Worm (Caenorhabditis elegans) whole organism, L3 larva: Measurements from ENCODE around the gene clh-1.

Source experiments
- hmg-11 ChIP-seq: sonication (generic microtip); optimal IDR thresholded peaks from 2 replicates; lab custom pipeline; 2016; ENCODE audit warnings: missing genetic modification characterization, missing compliant biosample characterization
- lin-15B ChIP-seq: fragments of 150-350 bp; optimal IDR thresholded peaks from 2 replicates; lab custom pipeline; 2014; ENCODE audit warnings: missing biosample characterization, missing genetic modification characterization
- lin-39 ChIP-seq: fragments of 150-350 bp; optimal IDR thresholded peaks from 2 replicates; lab custom pipeline; 2018; ENCODE audit warnings: missing biosample characterization, missing genetic modification reagents, missing genetic modification characterization
- nhr-28 ChIP-seq: fragments of 150-350 bp; optimal IDR thresholded peaks from 2 replicates; lab custom pipeline; 2014; ENCODE audit warnings: missing biosample characterization, missing genetic modification characterization
- nhr-43 ChIP-seq: sonication (generic microtip); optimal IDR thresholded peaks from 2 replicates; lab custom pipeline; 2016; ENCODE audit warnings: mild to moderate bottlenecking, missing genetic modification characterization, missing compliant biosample characterization; ENCODE audit not compliant: poor library complexity, severe bottlenecking
- nhr-77 ChIP-seq: fragments of 150-350 bp; optimal IDR thresholded peaks from 2 replicates; lab custom pipeline; 2014; ENCODE audit warnings: missing biosample characterization, missing genetic modification characterization
- pha-4 ChIP-seq: fragments of 150-350 bp; optimal IDR thresholded peaks from 2 replicates; lab custom pipeline; 2014; ENCODE audit warnings: missing biosample characterization, missing genetic modification reagents, missing genetic modification characterization
- snpc-4 ChIP-seq: fragments of 150-350 bp; optimal IDR thresholded peaks from 2 replicates; lab custom pipeline; 2014; ENCODE audit warnings: missing biosample characterization, missing genetic modification characterization
- unc-62 ChIP-seq: fragments of 150-350 bp; sonication (generic microtip); optimal IDR thresholded peaks from 4 replicates; lab custom pipeline; 2014; ENCODE audit warnings: missing biosample characterization, missing genetic modification reagents, missing genetic modification characterization
- ztf-11 ChIP-seq: fragments of 150-350 bp; optimal IDR thresholded peaks from 2 replicates; lab custom pipeline; 2014; ENCODE audit warnings: missing biosample characterization, missing genetic modification characterization
- ztf-4 ChIP-seq: fragments of 150-350 bp; optimal IDR thresholded peaks from 2 replicates; lab custom pipeline; 2014; ENCODE audit warnings: missing biosample characterization, missing genetic modification characterization

DNA sequence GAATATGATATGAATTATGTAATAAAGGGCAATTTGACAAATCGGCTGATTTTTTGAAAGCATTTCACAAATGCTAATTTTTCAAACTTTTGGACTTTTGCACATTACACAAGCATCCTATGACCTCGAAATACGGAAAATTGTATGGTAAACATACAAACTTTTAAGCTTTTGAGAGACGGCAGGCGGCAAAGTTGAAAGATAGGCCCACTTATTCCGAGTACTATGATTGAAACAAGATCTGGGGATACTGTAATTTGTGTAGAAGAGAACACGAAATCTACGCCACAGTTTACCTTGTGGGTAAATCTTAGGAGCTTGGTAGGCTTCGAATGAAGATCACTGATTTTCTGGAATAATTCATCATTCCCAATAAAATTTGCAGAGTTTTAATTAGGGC, 27.4 kb upstream of the clh-1 start, which contains the start of gene ZK930.6:
- TF ChIP-seq lin-15B = no peak
- TF ChIP-seq nhr-77 (tag; lab: Kevin White, UChicago) = no peak
- TF ChIP-seq snpc-4 (tag; lab: Kevin White, UChicago) = no peak
- TF ChIP-seq nhr-28 (tag; lab: Kevin White, UChicago) = no peak
- TF ChIP-seq hmg-11 (tag; lab: Kevin White, UChicago) = no peak
- TF ChIP-seq lin-39 (tag; lab: Kevin White, UChicago) = no peak
- no peak for TF ChIP-seq ztf-4 (tag; lab: Kevin White, UChicago)
- TF ChIP-seq unc-62 (GFP tag; lab: Kevin White, UChicago) = no peak
- TF ChIP-seq nhr-43 (tag; lab: Kevin White, UChicago) = no peak
- TF ChIP-seq pha-4 = no peak
- TF ChIP-seq ztf-11 (tag; lab: Kevin White, UChicago) = no peak
